Fruit fly (Drosophila melanogaster): ENCODE data around the gene Smyd4-2.

Smyd4-2 gene

dm6 chr3L:12392068-12392467, 9.7 kb downstream of the Smyd4-2 start (continued):
- TF ChIP-seq sqz (GFP tag; optimal IDR thresholded peaks at IDR 0.05) = peak; percentile 2
- no peak for TF ChIP-seq vfl (GFP tag; optimal IDR thresholded peaks at IDR 0.05)
- no peak for TF ChIP-seq Sox102F (GFP tag; optimal IDR thresholded peaks at IDR 0.05)
- 0 out of 3 replicates have a peak, but pooled peaks have one; percentile 18 for TF ChIP-seq so (GFP tag; IDR thresholded peaks at IDR 0.05)
- TF ChIP-seq Hr78 (GFP tag; optimal IDR thresholded peaks at IDR 0.05) = no peak
- TF ChIP-seq CG12769 (tag; optimal IDR thresholded peaks at IDR 0.05) = no peak
- no peak for TF ChIP-seq sim (GFP tag; IDR thresholded peaks at IDR 0.05)
- TF ChIP-seq peb (GFP tag; IDR thresholded peaks at IDR 0.05) = no peak
- TF ChIP-seq HLHmδ (GFP tag; optimal IDR thresholded peaks at IDR 0.05) = no peak
- no peak for TF ChIP-seq CG14965 (GFP tag; optimal IDR thresholded peaks at IDR 0.05; ENCODE audit: borderline replicate concordance)
- no peak for TF ChIP-seq Fer2 (tag; optimal IDR thresholded peaks at IDR 0.05)
- TF ChIP-seq Med (GFP tag) = peak; percentile 31
- TF ChIP-seq luna (GFP tag; optimal IDR thresholded peaks at IDR 0.05) = no peak
- TF ChIP-seq chm (GFP tag; IDR thresholded peaks at IDR 0.05) = no peak
- no peak for TF ChIP-seq ap (GFP tag; IDR thresholded peaks at IDR 0.05)
- TF ChIP-seq cg (GFP tag; optimal IDR thresholded peaks at IDR 0.05) = no peak
- no peak for TF ChIP-seq CG8290 (GFP tag; optimal IDR thresholded peaks at IDR 0.05)
- TF ChIP-seq CG8290 (tag; optimal IDR thresholded peaks at IDR 0.05) = peak in 1 of 2 experiments; percentile 1
- peak; percentile 22 for TF ChIP-seq CG1603 (tag; optimal IDR thresholded peaks at IDR 0.05)
- no peak for TF ChIP-seq H2.0 (GFP tag; IDR thresholded peaks at IDR 0.05)
- no peak for TF ChIP-seq al (GFP tag; IDR thresholded peaks at IDR 0.05)
- no peak for TF ChIP-seq CG7928 (GFP tag; optimal IDR thresholded peaks at IDR 0.05)

DNA sequence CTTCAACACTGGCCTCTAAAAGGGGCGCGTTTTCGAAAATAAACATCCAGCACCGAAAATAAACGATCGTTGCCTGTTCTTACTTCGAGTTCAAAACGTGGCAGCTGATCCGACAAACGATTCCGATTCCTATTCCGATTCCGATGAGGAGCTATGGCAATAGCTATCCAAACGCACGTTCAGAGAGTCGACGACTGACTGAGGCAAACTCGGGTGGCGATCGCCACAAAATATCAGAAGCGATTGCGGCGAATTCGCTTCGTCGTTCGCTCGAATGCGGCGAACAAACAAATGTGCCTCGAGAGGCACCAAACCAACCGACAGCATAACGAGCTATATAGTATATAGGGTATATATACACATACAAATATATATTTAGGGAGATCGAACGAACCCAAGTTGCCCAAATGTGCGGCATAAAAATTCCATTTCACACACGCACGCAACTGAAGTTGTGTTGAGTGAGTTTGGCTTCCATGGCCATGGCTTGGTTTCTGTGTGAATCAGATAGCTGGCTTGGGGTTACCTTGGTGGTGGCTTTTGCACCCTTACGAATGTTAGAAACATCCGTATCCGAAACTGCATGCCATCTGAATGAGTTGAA, 10.4 kb downstream of the Smyd4-2 start, which contains the start of gene Ncc69:
Gene Ncc69, minus strand, starts transcription at position 205 of the 604 bp plus-strand sequence.
- no peak for TF ChIP-seq sisA (GFP tag; IDR thresholded peaks at IDR 0.05)
- no peak for TF ChIP-seq D19B (GFP tag; optimal IDR thresholded peaks at IDR 0.05)
- no peak for TF ChIP-seq Eip74EF (GFP tag; optimal IDR thresholded peaks at IDR 0.05)
- no peak for TF ChIP-seq CG11247 (GFP tag; IDR thresholded peaks at IDR 0.05)
- TF ChIP-seq Gug (GFP tag; IDR thresholded peaks at IDR 0.05) = no peak
- peak; percentile 16 for TF ChIP-seq CG6854 (GFP tag; optimal IDR thresholded peaks at IDR 0.05)
- TF ChIP-seq unc-4 (GFP tag; IDR thresholded peaks at IDR 0.05; ENCODE audit: partially characterized antibody) = 0 out of 2 replicates have a peak, but pooled peaks have one; percentile 22
- no peak for TF ChIP-seq scrt (GFP tag; optimal IDR thresholded peaks at IDR 0.05)
- no peak for TF ChIP-seq E2f1 (GFP tag; IDR thresholded peaks at IDR 0.05)
- no peak for TF ChIP-seq vfl (GFP tag; optimal IDR thresholded peaks at IDR 0.05)
- no peak for TF ChIP-seq CG8944 (GFP tag; optimal IDR thresholded peaks at IDR 0.05)
- TF ChIP-seq Xrp1 (GFP tag; IDR thresholded peaks at IDR 0.05) = no peak
- no peak for TF ChIP-seq dpn (GFP tag; optimal IDR thresholded peaks at IDR 0.05)
- no peak for TF ChIP-seq ac (GFP tag; optimal IDR thresholded peaks at IDR 0.05)
- TF ChIP-seq br (optimal IDR thresholded peaks at IDR 0.05) = no peak
- no peak for TF ChIP-seq Bteb2 (GFP tag; optimal IDR thresholded peaks at IDR 0.05)
- TF ChIP-seq z (GFP tag; IDR thresholded peaks at IDR 0.05) = peak; percentile 79
- no peak for TF ChIP-seq dmrt99B (tag; optimal IDR thresholded peaks at IDR 0.05)
- no peak for TF ChIP-seq dimm (GFP tag; IDR thresholded peaks at IDR 0.05)
- TF ChIP-seq disco-r (GFP tag; optimal IDR thresholded peaks at IDR 0.05) = no peak
- TF ChIP-seq CG12942 (GFP tag; optimal IDR thresholded peaks at IDR 0.05) = no peak
- TF ChIP-seq CG4424 (GFP tag; optimal IDR thresholded peaks at IDR 0.05) = no peak
- no peak for TF ChIP-seq CG17361 (GFP tag; IDR thresholded peaks at IDR 0.05)
- TF ChIP-seq CG7556 (GFP tag; optimal IDR thresholded peaks at IDR 0.05) = no peak
- TF ChIP-seq Mes4 (GFP tag; optimal IDR thresholded peaks at IDR 0.05) = peak; percentile 12
- peak; percentile 18 for TF ChIP-seq lab (GFP tag; optimal IDR thresholded peaks at IDR 0.05)
- TF ChIP-seq CG12744 (GFP tag; optimal IDR thresholded peaks at IDR 0.05) = no peak
- TF ChIP-seq CG10462 (GFP tag; optimal IDR thresholded peaks at IDR 0.05) = no peak
- TF ChIP-seq caup (GFP tag; optimal IDR thresholded peaks at IDR 0.05; ENCODE audit: severe bottlenecking) = no peak
- no peak for TF ChIP-seq CG4730 (GFP tag; IDR thresholded peaks at IDR 0.05)
- no peak for TF ChIP-seq TFAM (GFP tag; optimal IDR thresholded peaks at IDR 0.05)
